Fruit fly (Drosophila melanogaster): ENCODE results near the gene ntc.

ntc gene

dm6 chr3L:3787595-3788151, 18.6 kb downstream of the ntc start:
- TF ChIP-seq pan (optimal IDR thresholded peaks at IDR 0.05) = no peak
- no peak for TF ChIP-seq GATAd (GFP tag; optimal IDR thresholded peaks at IDR 0.05)
- no peak for TF ChIP-seq fru (GFP tag; optimal IDR thresholded peaks at IDR 0.05)
- no peak for TF ChIP-seq sage (GFP tag; optimal IDR thresholded peaks at IDR 0.05)
- no peak for TF ChIP-seq HLH106 (tag; optimal IDR thresholded peaks at IDR 0.05)
- TF ChIP-seq Hr83 (GFP tag; optimal IDR thresholded peaks at IDR 0.05; ENCODE audit: poor library complexity, severe bottlenecking) = peak; percentile 24
- TF ChIP-seq dl (GFP tag; optimal IDR thresholded peaks at IDR 0.05; ENCODE audit: insufficient read depth in 1 of 2, partially characterized antibody in 2 of 2) = no peak
- no peak for TF ChIP-seq usp (GFP tag; optimal IDR thresholded peaks at IDR 0.05)
- TF ChIP-seq dsf (GFP tag; optimal IDR thresholded peaks at IDR 0.05; ENCODE audit: borderline replicate concordance) = no peak
- TF ChIP-seq foxo (GFP tag; optimal IDR thresholded peaks at IDR 0.05) = peak in 1 of 2 experiments; percentile 14
- no peak for TF ChIP-seq sv (GFP tag; optimal IDR thresholded peaks at IDR 0.05)
- no peak for TF ChIP-seq Dfd (GFP tag; optimal IDR thresholded peaks at IDR 0.05)
- peak; percentile 46 for TF ChIP-seq Sp1 (GFP tag; optimal IDR thresholded peaks at IDR 0.05)
- no peak for TF ChIP-seq jim (GFP tag; optimal IDR thresholded peaks at IDR 0.05)
- peak; percentile 46 for TF ChIP-seq h (GFP tag; optimal IDR thresholded peaks at IDR 0.05)
- no peak for TF ChIP-seq lola (GFP tag; optimal IDR thresholded peaks at IDR 0.05)
- peak; percentile 41 for TF ChIP-seq Dif (GFP tag; optimal IDR thresholded peaks at IDR 0.05; ENCODE audit: partially characterized antibody)
- TF ChIP-seq OdsH (GFP tag; optimal IDR thresholded peaks at IDR 0.05) = no peak
- peak; percentile 82 for TF ChIP-seq Vsx2 (GFP tag; optimal IDR thresholded peaks at IDR 0.05; ENCODE audit: partially characterized antibody)
- no peak for TF ChIP-seq woc (GFP tag; optimal IDR thresholded peaks at IDR 0.05)
- TF ChIP-seq CG32264 (GFP tag; optimal IDR thresholded peaks at IDR 0.05) = no peak
- no peak for TF ChIP-seq tai (GFP tag; optimal IDR thresholded peaks at IDR 0.05)
- no peak for TF ChIP-seq CG9705 (GFP tag; optimal IDR thresholded peaks at IDR 0.05)
- no peak for TF ChIP-seq Abd-B (GFP tag; optimal IDR thresholded peaks at IDR 0.05)
- no peak for TF ChIP-seq Rel (GFP tag; optimal IDR thresholded peaks at IDR 0.05)
- no peak for TF ChIP-seq Rel (tag; optimal IDR thresholded peaks at IDR 0.05)
- TF ChIP-seq Hnf4 (GFP tag; optimal IDR thresholded peaks at IDR 0.05) = no peak
- TF ChIP-seq br (GFP tag; optimal IDR thresholded peaks at IDR 0.05) = peak; percentile 44
- no peak for TF ChIP-seq brk (GFP tag; optimal IDR thresholded peaks at IDR 0.05)
- peak; percentile 50 for TF ChIP-seq rgr (GFP tag; optimal IDR thresholded peaks at IDR 0.05)
- no peak for TF ChIP-seq N (GFP tag; optimal IDR thresholded peaks at IDR 0.05)
- TF ChIP-seq ey (GFP tag; optimal IDR thresholded peaks at IDR 0.05) = no peak
- TF ChIP-seq psq (GFP tag; optimal IDR thresholded peaks at IDR 0.05) = peak; percentile 22
- TF ChIP-seq Myc (optimal IDR thresholded peaks at IDR 0.05) = no peak
- TF ChIP-seq CrebA (GFP tag; optimal IDR thresholded peaks at IDR 0.05; ENCODE audit: borderline replicate concordance) = no peak
- no peak for TF ChIP-seq Jra (GFP tag; optimal IDR thresholded peaks at IDR 0.05)
- no peak for TF ChIP-seq dmrt93B (GFP tag; optimal IDR thresholded peaks at IDR 0.05)
- TF ChIP-seq Hr78 (GFP tag; optimal IDR thresholded peaks at IDR 0.05) = no peak
- TF ChIP-seq Mio (GFP tag; optimal IDR thresholded peaks at IDR 0.05) = no peak

- TF ChIP-seq woc (GFP tag; optimal IDR thresholded peaks at IDR 0.05) = no peak
- TF ChIP-seq Dfd (GFP tag; optimal IDR thresholded peaks at IDR 0.05) = no peak
- no peak for TF ChIP-seq fru (GFP tag; optimal IDR thresholded peaks at IDR 0.05)
- TF ChIP-seq Dif (GFP tag; optimal IDR thresholded peaks at IDR 0.05; ENCODE audit: partially characterized antibody) = no peak
- TF ChIP-seq OdsH (GFP tag; optimal IDR thresholded peaks at IDR 0.05) = no peak
- no peak for TF ChIP-seq Jra (GFP tag; optimal IDR thresholded peaks at IDR 0.05)
- no peak for TF ChIP-seq brk (GFP tag; optimal IDR thresholded peaks at IDR 0.05)
- no peak for TF ChIP-seq rgr (GFP tag; optimal IDR thresholded peaks at IDR 0.05)
- no peak for TF ChIP-seq br (GFP tag; optimal IDR thresholded peaks at IDR 0.05)
- TF ChIP-seq Hr78 (GFP tag; optimal IDR thresholded peaks at IDR 0.05) = no peak
- no peak for TF ChIP-seq Mio (GFP tag; optimal IDR thresholded peaks at IDR 0.05)
Measured at dm6 chr3L:3787077-3787433, 19.2 kb downstream of the ntc start.

All from whole organism, wandering third instar larva.